Worm (Caenorhabditis elegans): ENCODE measurements around the gene gcna-1.

DNA sequence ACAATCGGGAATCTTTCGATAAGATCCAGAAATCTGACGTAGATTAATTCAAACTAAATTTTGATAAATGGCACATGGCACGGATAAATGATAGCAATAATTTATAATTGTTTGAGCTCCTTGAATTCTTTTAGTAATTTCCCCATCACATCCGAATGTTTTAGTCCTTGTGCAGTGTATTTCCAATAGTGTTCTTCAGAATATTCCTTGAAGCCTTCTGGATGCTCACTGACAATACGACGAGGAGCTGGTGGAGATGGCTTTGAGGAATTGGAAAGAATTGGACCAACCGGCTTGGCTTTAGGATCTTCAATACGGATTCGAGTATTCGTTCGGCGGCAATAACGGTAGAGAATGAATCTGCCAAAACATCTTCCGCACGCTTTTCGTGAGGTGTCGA lies 2.4 kb downstream of the gcna-1 start:
- no peak for TF ChIP-seq F13H6.1 (tag; optimal IDR thresholded peaks at IDR 0.05)
- TF ChIP-seq R02D3.7 (tag; optimal IDR thresholded peaks at IDR 0.05) = no peak
- no peak for TF ChIP-seq ZK546.5 (tag; optimal IDR thresholded peaks at IDR 0.05)
- no peak for TF ChIP-seq nhr-10 (tag; optimal IDR thresholded peaks at IDR 0.05)
- no peak for TF ChIP-seq nhr-25 (tag; optimal IDR thresholded peaks at IDR 0.05)
- no peak for TF ChIP-seq ztf-11 (tag; optimal IDR thresholded peaks at IDR 0.05)
- no peak for TF ChIP-seq skn-1 (tag; optimal IDR thresholded peaks at IDR 0.05)
- no peak for TF ChIP-seq nhr-21 (tag; optimal IDR thresholded peaks at IDR 0.05)
- TF ChIP-seq lin-39 (tag; optimal IDR thresholded peaks at IDR 0.05) = no peak
- no peak for TF ChIP-seq nhr-237 (tag; optimal IDR thresholded peaks at IDR 0.05)
